Worm (Caenorhabditis elegans) whole organism, early embryonic: ENCODE results near the gene aqp-8.

Source experiments
- B0310.2 ChIP-seq: sonication (generic microtip); optimal IDR thresholded peaks from 2 replicates; lab custom pipeline; 2016; ENCODE audit warnings: mild to moderate bottlenecking, missing genetic modification characterization, missing compliant biosample characterization
- aly-1 ChIP-seq: sonication (generic microtip); optimal IDR thresholded peaks from 2 replicates; lab custom pipeline; 2016; ENCODE audit warnings: missing genetic modification characterization, missing compliant biosample characterization
- ceh-36 ChIP-seq: sonication (generic microtip); optimal IDR thresholded peaks from 2 replicates; lab custom pipeline; 2016; ENCODE audit warnings: missing genetic modification characterization, inconsistent platforms, missing compliant biosample characterization
- ets-7 ChIP-seq: sonication (generic microtip); optimal IDR thresholded peaks from 2 replicates; lab custom pipeline; 2016; ENCODE audit warnings: missing genotype, missing genetic modification characterization, missing compliant biosample characterization
- hmg-4 ChIP-seq: fragments of 200-800 bp; sonication (Bioruptor generic); optimal IDR thresholded peaks from 2 replicates; lab custom pipeline; 2018; ENCODE audit warnings: mild to moderate bottlenecking, missing genetic modification characterization, missing compliant biosample characterization
- scrt-1 ChIP-seq: fragments of 200-800 bp; sonication (Bioruptor generic); IDR thresholded peaks from 2 replicates; pipeline ENCODE4 v1.3.6; 2022; ENCODE audit warnings: missing genetic modification characterization, missing compliant biosample characterization
- tbx-37 ChIP-seq: fragments of 200-800 bp; sonication (Bioruptor generic); conservative IDR thresholded peaks from 2 replicates; pipeline ENCODE4 v1.3.6; 2022; ENCODE audit warnings: missing genetic modification reagents, missing genetic modification characterization, missing compliant biosample characterization

DNA sequence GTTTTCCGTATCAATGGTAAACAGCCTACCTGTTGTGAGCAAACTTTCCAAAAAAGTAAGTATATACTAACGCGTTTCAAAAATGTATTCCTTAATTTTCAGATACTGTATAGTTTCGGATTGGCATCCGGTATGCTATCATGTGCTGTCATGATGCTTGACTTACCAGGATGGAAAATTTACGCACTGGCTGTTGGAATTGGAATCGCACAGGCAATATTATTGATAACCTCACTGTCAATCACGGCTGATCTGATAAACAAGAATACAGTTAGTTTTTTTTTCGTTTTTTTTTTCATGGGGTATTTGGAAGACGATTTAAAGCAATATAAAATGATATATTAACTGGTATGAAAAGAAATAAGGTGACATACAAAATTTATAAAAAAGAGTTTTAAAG, 32.9 kb downstream of the aqp-8 start:
- TF ChIP-seq ets-7 (tag; lab: Kevin White, UChicago) (no peak), B0310.2 (no peak), ceh-36 (tag; lab: Kevin White, UChicago) (no peak), aly-1 (tag; lab: Kevin White, UChicago) (no peak), scrt-1 (GFP tag; lab: Robert Waterston, UW) (no peak), hmg-4 (GFP tag; lab: Kevin White, UChicago) (no peak), tbx-37 (GFP tag; lab: Robert Waterston, UW) (no peak)
